Fruit fly (Drosophila melanogaster) whole organism, embryonic: ENCODE data around the gene CG7320.
A peak's percentile ranks its signal among the peaks of the same experiment; 100 is the strongest.

Experiments
- Bteb2 ChIP-seq: fragments of 200-800 bp; sonication (Bioruptor generic); optimal IDR thresholded peaks from 2 replicates; lab custom pipeline; 2016; ENCODE audit warnings: missing biosample characterization, missing genetic modification characterization
- CG10654 ChIP-seq: fragments of 200-800 bp; sonication (Bioruptor generic); optimal IDR thresholded peaks from 2 replicates; lab custom pipeline; 2016; ENCODE audit warnings: missing biosample characterization, missing genetic modification characterization
- CG12744 ChIP-seq: fragments of 200-800 bp; sonication (Bioruptor generic); optimal IDR thresholded peaks from 2 replicates; lab custom pipeline; 2016; ENCODE audit warnings: missing biosample characterization, missing genetic modification characterization
- CG14667 ChIP-seq: fragments of 200-800 bp; sonication (Bioruptor generic); IDR thresholded peaks from 2 replicates; pipeline ENCODE4 v1.3.6; 2022; ENCODE audit warnings: missing biosample characterization, missing genetic modification characterization
- CG17359 ChIP-seq: fragments of 200-800 bp; sonication (Bioruptor generic); optimal IDR thresholded peaks from 3 replicates; lab custom pipeline; 2018; ENCODE audit warnings: missing biosample characterization, mild to moderate bottlenecking, missing genetic modification characterization, moderate library complexity
- CG1832 ChIP-seq: fragments of 200-800 bp; sonication (Bioruptor generic); optimal IDR thresholded peaks from 2 replicates; lab custom pipeline; 2017; ENCODE audit warnings: missing biosample characterization, mild to moderate bottlenecking, missing genetic modification characterization, inconsistent platforms
- CG2129 ChIP-seq: fragments of 200-800 bp; sonication (Bioruptor generic); IDR thresholded peaks from 2 replicates; pipeline ENCODE4 v1.3.6; 2022; ENCODE audit warnings: missing biosample characterization, missing genetic modification characterization; ENCODE audit not compliant: partially characterized antibody
- CG2199 ChIP-seq: fragments of 200-800 bp; sonication (Bioruptor generic); IDR thresholded peaks from 3 replicates; pipeline ENCODE4 v1.3.6; 2022; ENCODE audit warnings: missing biosample characterization, missing genetic modification characterization
- CG3995 ChIP-seq: fragments of 200-800 bp; sonication (Bioruptor generic); optimal IDR thresholded peaks from 3 replicates; lab custom pipeline; 2016; ENCODE audit warnings: missing biosample characterization, missing genetic modification characterization
- CG4360 ChIP-seq: fragments of 200-800 bp; sonication (Bioruptor generic); IDR thresholded peaks from 2 replicates; pipeline ENCODE4 v1.3.6; 2022; ENCODE audit warnings: missing biosample characterization, missing genetic modification characterization
- CG4617 ChIP-seq: fragments of 200-800 bp; sonication (Bioruptor generic); optimal IDR thresholded peaks from 3 replicates; lab custom pipeline; 2016; ENCODE audit warnings: missing biosample characterization, missing genetic modification characterization, borderline replicate concordance
- CG6813 ChIP-seq: fragments of 200-800 bp; sonication (Bioruptor generic); optimal IDR thresholded peaks from 2 replicates; lab custom pipeline; 2017; ENCODE audit warnings: missing biosample characterization, missing genetic modification characterization, mild to moderate bottlenecking, moderate library complexity, missing genetic modification reagents
- CG8359 ChIP-seq: fragments of 200-800 bp; sonication (Bioruptor generic); optimal IDR thresholded peaks from 2 replicates; lab custom pipeline; 2017; ENCODE audit warnings: missing biosample characterization, mild to moderate bottlenecking, missing genetic modification characterization, borderline replicate concordance
- Dek ChIP-seq: fragments of 200-800 bp; sonication (Bioruptor generic); optimal IDR thresholded peaks from 3 replicates; lab custom pipeline; 2019; ENCODE audit warnings: missing biosample characterization, mild to moderate bottlenecking, missing genetic modification characterization, moderate library complexity
- Drgx ChIP-seq: fragments of 200-800 bp; sonication (Bioruptor generic); IDR thresholded peaks from 2 replicates; pipeline ENCODE4 v1.3.6; 2022; ENCODE audit warnings: missing biosample characterization, missing genetic modification characterization
- ERR ChIP-seq: fragments of 200-800 bp; sonication (Bioruptor generic); optimal IDR thresholded peaks from 2 replicates; lab custom pipeline; 2016; ENCODE audit warnings: missing biosample characterization, missing genetic modification characterization
- Ets65A ChIP-seq: fragments of 200-800 bp; sonication (Bioruptor generic); peaks from one replicate; lab custom pipeline; 2016; ENCODE audit warnings: missing biosample characterization, missing genetic modification characterization
- HHEX ChIP-seq: fragments of 200-800 bp; sonication (Bioruptor generic); optimal IDR thresholded peaks from 3 replicates; lab custom pipeline; 2017; ENCODE audit warnings: missing biosample characterization, mild to moderate bottlenecking, missing genetic modification characterization, missing genetic modification reagents
- Hmx ChIP-seq: fragments of 200-800 bp; sonication (Bioruptor generic); optimal IDR thresholded peaks from 2 replicates; lab custom pipeline; 2016; ENCODE audit warnings: missing biosample characterization, missing genetic modification characterization
- Hr78 ChIP-seq, 2 experiments: fragments of 200-800 bp in 1 of 2; fragments of >200 bp in 1 of 2; sonication (Bioruptor generic) in 1 of 2; optimal IDR thresholded peaks; 2 replicates each; lab custom pipeline; 2017 to 2019; ENCODE audit warnings: missing biosample characterization in 2 of 2, missing genetic modification characterization in 2 of 2, mild to moderate bottlenecking in 1 of 2, moderate library complexity in 1 of 2
- Med ChIP-seq: fragments of 200-800 bp; sonication (Bioruptor generic); peaks from one replicate; lab custom pipeline; 2016; ENCODE audit warnings: missing biosample characterization, missing genetic modification characterization, mild to moderate bottlenecking, inconsistent platforms, moderate library complexity
- Oaz ChIP-seq: fragments of 200-800 bp; sonication (Bioruptor generic); IDR thresholded peaks from 2 replicates; pipeline ENCODE4 v1.3.6; 2022; ENCODE audit warnings: missing biosample characterization, missing genetic modification characterization
- Pdp1 ChIP-seq, 2 experiments: fragments of 200-800 bp; sonication (Bioruptor generic); optimal IDR thresholded peaks; 3 replicates each; lab custom pipeline; 2016; ENCODE audit warnings: missing biosample characterization in 2 of 2, missing genetic modification characterization in 2 of 2, mild to moderate bottlenecking in 1 of 2, moderate library complexity in 1 of 2
- Spps ChIP-seq: fragments of 200-800 bp; sonication (Bioruptor generic); optimal IDR thresholded peaks from 2 replicates; lab custom pipeline; 2018; ENCODE audit warnings: missing biosample characterization, mild to moderate bottlenecking, missing genetic modification characterization
- Ssrp ChIP-seq: fragments of 200-800 bp; sonication (Bioruptor generic); optimal IDR thresholded peaks from 2 replicates; lab custom pipeline; 2018; ENCODE audit warnings: missing biosample characterization, mild to moderate bottlenecking, missing genetic modification characterization, moderate library complexity
- ase ChIP-seq: fragments of 200-800 bp; sonication (Bioruptor generic); IDR thresholded peaks from 3 replicates; pipeline ENCODE4 v1.3.6; 2022; ENCODE audit warnings: missing biosample characterization, missing genetic modification characterization
- bowl ChIP-seq: fragments of 200-800 bp; sonication (Bioruptor generic); IDR thresholded peaks from 2 replicates; pipeline ENCODE4 v1.3.6; 2022; ENCODE audit warnings: missing biosample characterization, missing genetic modification characterization
- cad ChIP-seq: fragments of >200 bp; optimal IDR thresholded peaks from 2 replicates; lab custom pipeline; 2017; ENCODE audit warnings: missing biosample characterization, missing genetic modification characterization
- chm ChIP-seq: fragments of 200-800 bp; sonication (Bioruptor generic); IDR thresholded peaks from 2 replicates; pipeline ENCODE4 v1.3.6; 2022; ENCODE audit warnings: missing biosample characterization, missing genetic modification characterization
- ci ChIP-seq: fragments of 200-800 bp; sonication (Bioruptor generic); IDR thresholded peaks from 3 replicates; pipeline ENCODE4 v1.3.6; 2022; ENCODE audit warnings: missing biosample characterization, missing genetic modification characterization
- corto ChIP-seq: fragments of 200-800 bp; sonication (Bioruptor generic); optimal IDR thresholded peaks from 2 replicates; lab custom pipeline; 2016; ENCODE audit warnings: missing biosample characterization, mild to moderate bottlenecking, missing genetic modification characterization, moderate library complexity
- crol ChIP-seq: fragments of 200-800 bp; sonication (Bioruptor generic); IDR thresholded peaks from 2 replicates; pipeline ENCODE4 v1.3.6; 2022; ENCODE audit warnings: missing biosample characterization, missing genetic modification characterization
- danr ChIP-seq: fragments of 200-800 bp; sonication (Bioruptor generic); IDR thresholded peaks from 2 replicates; pipeline ENCODE4 v1.3.6; 2022; ENCODE audit warnings: missing biosample characterization, missing genetic modification characterization
- ewg ChIP-seq: fragments of 200-800 bp; sonication (Bioruptor generic); optimal IDR thresholded peaks from 3 replicates; lab custom pipeline; 2017; ENCODE audit warnings: mild to moderate bottlenecking, missing biosample characterization, missing genetic modification reagents, missing genetic modification characterization
- jing ChIP-seq: fragments of 200-800 bp; sonication (Bioruptor generic); optimal IDR thresholded peaks from 2 replicates; lab custom pipeline; 2018; ENCODE audit warnings: missing biosample characterization, mild to moderate bottlenecking, missing genetic modification characterization
- lbe ChIP-seq: fragments of 200-800 bp; sonication (Bioruptor generic); optimal IDR thresholded peaks from 2 replicates; lab custom pipeline; 2016; ENCODE audit warnings: missing biosample characterization, mild to moderate bottlenecking, missing genetic modification characterization
- nau ChIP-seq: fragments of 200-800 bp; sonication (Bioruptor generic); optimal IDR thresholded peaks from 3 replicates; lab custom pipeline; 2017; ENCODE audit warnings: missing biosample characterization, mild to moderate bottlenecking, missing genetic modification characterization, missing genetic modification reagents
- p53 ChIP-seq: fragments of 200-800 bp; sonication (Bioruptor generic); optimal IDR thresholded peaks from 2 replicates; lab custom pipeline; 2016; ENCODE audit warnings: missing biosample characterization, missing genetic modification characterization
- repo ChIP-seq: fragments of 200-800 bp; sonication (Bioruptor generic); optimal IDR thresholded peaks from 2 replicates; lab custom pipeline; 2016; ENCODE audit warnings: missing biosample characterization, missing genetic modification characterization
- sens ChIP-seq: fragments of 200-800 bp; sonication (Bioruptor generic); peaks from one replicate; lab custom pipeline; 2016; ENCODE audit warnings: missing biosample characterization, missing genetic modification characterization
- sqz ChIP-seq: fragments of 200-800 bp; sonication (Bioruptor generic); optimal IDR thresholded peaks from 3 replicates; lab custom pipeline; 2018; ENCODE audit warnings: missing biosample characterization, mild to moderate bottlenecking, missing genetic modification characterization
- stc ChIP-seq: fragments of 200-800 bp; sonication (Bioruptor generic); IDR thresholded peaks from 2 replicates; pipeline ENCODE4 v1.3.6; 2022; ENCODE audit warnings: missing biosample characterization, missing genetic modification characterization
- vvl ChIP-seq: fragments of 200-800 bp; sonication (Bioruptor generic); IDR thresholded peaks from 2 replicates; pipeline ENCODE4 v1.3.6; 2022; ENCODE audit warnings: missing biosample characterization, missing genetic modification characterization
- zen ChIP-seq: fragments of 200-800 bp; sonication (Bioruptor generic); optimal IDR thresholded peaks from 3 replicates; lab custom pipeline; 2018; ENCODE audit warnings: missing biosample characterization, mild to moderate bottlenecking, missing genetic modification characterization, moderate library complexity
- zfh1 ChIP-seq: fragments of 200-800 bp; sonication (Bioruptor generic); IDR thresholded peaks from 3 replicates; pipeline ENCODE4 v1.3.6; 2022; ENCODE audit warnings: missing biosample characterization, missing genetic modification characterization

CG7320 gene

dm6 chr3L:18187472-18188089 lies 13.7 kb upstream of the CG7320 start:
- TF ChIP-seq CG2199 (0 out of 3 replicates have a peak, but pooled peaks have one; percentile 32), ase (no peak), CG8359 (GFP tag; lab: Kevin White, UChicago) (no peak), sqz (GFP tag; lab: Kevin White, UChicago) (peak; percentile 2), ci (GFP tag; lab: Robert Waterston, UW) (0 out of 3 replicates have a peak, but pooled peaks have one; percentile 9), p53 (GFP tag; lab: Kevin White, UChicago) (peak; percentile 94)

- TF ChIP-seq Ets65A (GFP tag; lab: Kevin White, UChicago) (peak; percentile 75), Ssrp (tag; lab: Kevin White, UChicago) (no peak), sens (GFP tag; lab: Kevin White, UChicago) (peak; percentile 60), CG17359 (tag; lab: Kevin White, UChicago) (no peak), sqz (GFP tag; lab: Kevin White, UChicago) (peak; percentile 14), Hr78 (GFP tag; optimal IDR thresholded peaks at IDR 0.05; lab: Kevin White, UChicago) (peak in 1 of 2 experiments; percentile 30), ewg (GFP tag; lab: Kevin White, UChicago) (peak; percentile 67), CG2199 (peak; percentile 76; the same call in 2 of the 3 replicates), bowl (GFP tag; lab: Robert Waterston, UW) (no peak), crol (GFP tag; lab: Robert Waterston, UW) (peak; percentile 61; the same call in 1 of the 2 replicates), Pdp1 (GFP tag; optimal IDR thresholded peaks at IDR 0.05; lab: Kevin White, UChicago) (peak in 1 of 2 experiments; percentile 9), Oaz (GFP tag; lab: Robert Waterston, UW) (no peak), ci (GFP tag; lab: Robert Waterston, UW) (peak; percentile 25; the same call in 1 of the 3 replicates), ERR (GFP tag; lab: Kevin White, UChicago) (no peak), Med (GFP tag; lab: Kevin White, UChicago) (peak; percentile 67), repo (GFP tag; lab: Kevin White, UChicago) (no peak), stc (GFP tag; lab: Robert Waterston, UW) (0 out of 2 replicates have a peak, but pooled peaks have one; percentile 27), CG6813 (GFP tag; lab: Kevin White, UChicago) (no peak), chm (GFP tag; lab: Robert Waterston, UW) (0 out of 2 replicates have a peak, but pooled peaks have one; percentile 33), CG4360 (GFP tag; lab: Robert Waterston, UW) (peak; percentile 78), cad (GFP tag; lab: Kevin White, UChicago) (peak; percentile 38), Bteb2 (no peak), zen (tag; lab: Kevin White, UChicago) (peak; percentile 18), CG1832 (GFP tag; lab: Kevin White, UChicago) (peak; percentile 48), vvl (GFP tag; lab: Robert Waterston, UW) (peak; percentile 37)
- TF ChIP-seq, all 482 proteins: peak for 17
Observed at dm6 chr3L:18188473-18189087, 12.7 kb upstream of the CG7320 start.

dm6 chr3L:18190484-18191220 lies 10.6 kb upstream of the CG7320 start:
- peak; percentile 85 for TF ChIP-seq Drgx (GFP tag; lab: Robert Waterston, UW)
- TF ChIP-seq nau, result peak; percentile 57
- no peak for TF ChIP-seq CG12744 (GFP tag; lab: Kevin White, UChicago)
- TF ChIP-seq Dek (tag; lab: Kevin White, UChicago), result no peak
- TF ChIP-seq jing, result no peak
- no peak for TF ChIP-seq Spps
- no peak for TF ChIP-seq CG14667 (GFP tag; lab: Robert Waterston, UW)
- TF ChIP-seq lbe (GFP tag; lab: Kevin White, UChicago), result peak; percentile 86
- no peak for TF ChIP-seq danr (GFP tag; lab: Robert Waterston, UW)
- TF ChIP-seq corto, result peak; percentile 85
- no peak for TF ChIP-seq Hmx (GFP tag; lab: Kevin White, UChicago)
- TF ChIP-seq HHEX (GFP tag; lab: Kevin White, UChicago), result no peak
- no peak for TF ChIP-seq CG4617 (GFP tag; lab: Kevin White, UChicago)
- no peak for TF ChIP-seq CG3995 (GFP tag; lab: Kevin White, UChicago)
- TF ChIP-seq CG10654 (GFP tag; lab: Kevin White, UChicago), result no peak
- TF ChIP-seq zfh1 (GFP tag; lab: Robert Waterston, UW), result no peak
- no peak for TF ChIP-seq CG2129 (GFP tag; lab: Robert Waterston, UW)
